Fruit fly (Drosophila melanogaster) whole organism, embryonic: ENCODE data around the gene moon.

Experiments
- ATbp ChIP-seq: fragments of 200-800 bp; sonication (Bioruptor generic); optimal IDR thresholded peaks from 2 replicates; lab custom pipeline; 2017; ENCODE audit warnings: missing biosample characterization, mild to moderate bottlenecking, missing genetic modification characterization, missing genetic modification reagents
- CG10267 ChIP-seq: fragments of 200-800 bp; sonication (Bioruptor generic); optimal IDR thresholded peaks from 2 replicates; lab custom pipeline; 2018; ENCODE audit warnings: missing biosample characterization, mild to moderate bottlenecking, missing genetic modification characterization, moderate library complexity
- CG10274 ChIP-seq: fragments of 200-800 bp; sonication (Bioruptor generic); optimal IDR thresholded peaks from 3 replicates; lab custom pipeline; 2017; ENCODE audit warnings: missing biosample characterization, mild to moderate bottlenecking, missing genetic modification characterization
- CG10366 ChIP-seq: fragments of 200-800 bp; sonication (Bioruptor generic); IDR thresholded peaks from 2 replicates; pipeline ENCODE4 v1.3.6; 2022; ENCODE audit warnings: missing biosample characterization, missing genetic modification characterization
- CG12769 ChIP-seq: fragments of 200-800 bp; sonication (Bioruptor generic); optimal IDR thresholded peaks from 2 replicates; lab custom pipeline; 2019; ENCODE audit warnings: missing biosample characterization, mild to moderate bottlenecking, missing genetic modification characterization, moderate library complexity
- CG13424 ChIP-seq: fragments of 200-800 bp; sonication (Bioruptor generic); optimal IDR thresholded peaks from 2 replicates; lab custom pipeline; 2019; ENCODE audit warnings: missing biosample characterization, mild to moderate bottlenecking, missing genetic modification characterization, moderate library complexity
- CG14965 ChIP-seq: fragments of 200-800 bp; sonication (Bioruptor generic); optimal IDR thresholded peaks from 2 replicates; lab custom pipeline; 2016; ENCODE audit warnings: missing biosample characterization, missing genetic modification characterization, borderline replicate concordance
- CG17385 ChIP-seq: fragments of 200-800 bp; sonication (Bioruptor generic); optimal IDR thresholded peaks from 3 replicates; lab custom pipeline; 2018; ENCODE audit warnings: missing biosample characterization, mild to moderate bottlenecking, missing genetic modification characterization
- CG17568 ChIP-seq: fragments of 200-800 bp; sonication (Bioruptor generic); optimal IDR thresholded peaks from 2 replicates; lab custom pipeline; 2018; ENCODE audit warnings: missing biosample characterization, mild to moderate bottlenecking, missing genetic modification characterization, moderate library complexity
- CG1832 ChIP-seq: fragments of 200-800 bp; sonication (Bioruptor generic); optimal IDR thresholded peaks from 2 replicates; lab custom pipeline; 2017; ENCODE audit warnings: missing biosample characterization, mild to moderate bottlenecking, missing genetic modification characterization, inconsistent platforms
- CG2120 ChIP-seq: fragments of 200-800 bp; sonication (Bioruptor generic); optimal IDR thresholded peaks from 3 replicates; lab custom pipeline; 2016; ENCODE audit warnings: missing biosample characterization, missing genetic modification characterization
- CG32767 ChIP-seq: fragments of 200-800 bp; sonication (Bioruptor generic); IDR thresholded peaks from 2 replicates; pipeline ENCODE4 v1.3.6; 2022; ENCODE audit warnings: missing biosample characterization, missing genetic modification characterization
- CG6791 ChIP-seq: fragments of 200-800 bp; sonication (Bioruptor generic); IDR thresholded peaks from 3 replicates; pipeline ENCODE4 v1.3.6; 2022; ENCODE audit warnings: missing biosample characterization, missing genetic modification characterization; ENCODE audit not compliant: partially characterized antibody
- CG7357 ChIP-seq: fragments of 200-800 bp; sonication (Bioruptor generic); IDR thresholded peaks from 3 replicates; pipeline ENCODE4 v1.3.6; 2022; ENCODE audit warnings: missing biosample characterization, missing genetic modification characterization
- CG7372 ChIP-seq: fragments of 200-800 bp; sonication (Bioruptor generic); IDR thresholded peaks from 2 replicates; pipeline ENCODE4 v1.3.6; 2022; ENCODE audit warnings: missing biosample characterization, missing genetic modification characterization
- CG8290 ChIP-seq, 3 experiments: fragments of 200-800 bp; sonication (Bioruptor generic); optimal IDR thresholded peaks; 2 replicates each; lab custom pipeline; 2016 to 2019; ENCODE audit warnings: missing biosample characterization in 3 of 3, missing genetic modification characterization in 3 of 3, mild to moderate bottlenecking in 2 of 3, moderate library complexity in 1 of 3
- CTCF ChIP-seq: fragments of 200-800 bp; sonication (Bioruptor generic); optimal IDR thresholded peaks from 2 replicates; lab custom pipeline; 2017; ENCODE audit warnings: missing biosample characterization, mild to moderate bottlenecking, missing genetic modification characterization, moderate library complexity
- Dbx ChIP-seq: fragments of 200-800 bp; sonication (Bioruptor generic); IDR thresholded peaks from 3 replicates; pipeline ENCODE4 v1.3.6; 2022; ENCODE audit warnings: missing biosample characterization, missing genetic modification characterization
- Deaf1 ChIP-seq: fragments of 200-800 bp; optimal IDR thresholded peaks from 3 replicates; lab custom pipeline; 2019; ENCODE audit warnings: missing biosample characterization, mild to moderate bottlenecking, missing genetic modification characterization, moderate library complexity
- Dip3 ChIP-seq: fragments of 200-800 bp; sonication (Bioruptor generic); optimal IDR thresholded peaks from 3 replicates; lab custom pipeline; 2016; ENCODE audit warnings: missing biosample characterization, missing genetic modification characterization
- ERR ChIP-seq: fragments of 200-800 bp; sonication (Bioruptor generic); optimal IDR thresholded peaks from 2 replicates; lab custom pipeline; 2016; ENCODE audit warnings: missing biosample characterization, missing genetic modification characterization
- Elba2 ChIP-seq: fragments of 200-800 bp; sonication (Bioruptor generic); optimal IDR thresholded peaks from 3 replicates; lab custom pipeline; 2016; ENCODE audit warnings: missing biosample characterization, missing genetic modification characterization
- Fer1 ChIP-seq: fragments of 200-800 bp; sonication (Bioruptor generic); optimal IDR thresholded peaks from 2 replicates; lab custom pipeline; 2017; ENCODE audit warnings: missing biosample characterization, mild to moderate bottlenecking, missing genetic modification characterization
- HLH4C ChIP-seq: fragments of 200-800 bp; sonication (Bioruptor generic); IDR thresholded peaks from 3 replicates; pipeline ENCODE4 v1.3.6; 2022; ENCODE audit warnings: missing biosample characterization, missing genetic modification characterization; ENCODE audit not compliant: partially characterized antibody
- Hand ChIP-seq: fragments of 200-800 bp; sonication (Bioruptor generic); optimal IDR thresholded peaks from 2 replicates; lab custom pipeline; 2017; ENCODE audit warnings: mild to moderate bottlenecking, missing biosample characterization, missing genetic modification reagents, missing genetic modification characterization
- Hmr ChIP-seq: fragments of 200-800 bp; sonication (Bioruptor generic); optimal IDR thresholded peaks from 3 replicates; lab custom pipeline; 2017; ENCODE audit warnings: mild to moderate bottlenecking, missing biosample characterization, missing genetic modification reagents, missing genetic modification characterization
- Oli ChIP-seq: fragments of 200-800 bp; sonication (Bioruptor generic); optimal IDR thresholded peaks from 2 replicates; lab custom pipeline; 2018; ENCODE audit warnings: missing biosample characterization, mild to moderate bottlenecking, missing genetic modification characterization, moderate library complexity
- Rfx ChIP-seq: fragments of 200-800 bp; sonication (Bioruptor generic); IDR thresholded peaks from 2 replicates; pipeline ENCODE4 v1.3.6; 2022; ENCODE audit warnings: missing biosample characterization, missing genetic modification characterization
- Sox102F ChIP-seq: fragments of 200-800 bp; sonication (Bioruptor generic); optimal IDR thresholded peaks from 2 replicates; lab custom pipeline; 2018; ENCODE audit warnings: missing biosample characterization, mild to moderate bottlenecking, missing genetic modification characterization, moderate library complexity
- aop ChIP-seq: fragments of 200-800 bp; sonication (Bioruptor generic); IDR thresholded peaks from 2 replicates; pipeline ENCODE4 v1.3.6; 2022; ENCODE audit warnings: missing biosample characterization, missing genetic modification characterization
- cg ChIP-seq: fragments of 200-800 bp; sonication (Bioruptor generic); optimal IDR thresholded peaks from 3 replicates; lab custom pipeline; 2019; ENCODE audit warnings: missing biosample characterization, mild to moderate bottlenecking, missing genetic modification characterization, moderate library complexity
- ci ChIP-seq: fragments of 200-800 bp; sonication (Bioruptor generic); IDR thresholded peaks from 3 replicates; pipeline ENCODE4 v1.3.6; 2022; ENCODE audit warnings: missing biosample characterization, missing genetic modification characterization
- da ChIP-seq: fragments of 200-800 bp; sonication (Bioruptor generic); optimal IDR thresholded peaks from 2 replicates; lab custom pipeline; 2016; ENCODE audit warnings: missing biosample characterization, missing genetic modification characterization
- ewg ChIP-seq: fragments of 200-800 bp; sonication (Bioruptor generic); optimal IDR thresholded peaks from 3 replicates; lab custom pipeline; 2017; ENCODE audit warnings: mild to moderate bottlenecking, missing biosample characterization, missing genetic modification reagents, missing genetic modification characterization
- fd96Cb ChIP-seq: fragments of 200-800 bp; sonication (Bioruptor generic); optimal IDR thresholded peaks from 2 replicates; lab custom pipeline; 2018; ENCODE audit warnings: missing biosample characterization, mild to moderate bottlenecking, missing genetic modification characterization, moderate library complexity
- h ChIP-seq: fragments of >200 bp; optimal IDR thresholded peaks from 2 replicates; lab custom pipeline; 2017
- hth ChIP-seq: fragments of >200 bp; optimal IDR thresholded peaks from 2 replicates; lab custom pipeline; 2017; ENCODE audit warnings: inconsistent platforms
- otp ChIP-seq: fragments of 200-800 bp; sonication (Bioruptor generic); IDR thresholded peaks from 3 replicates; pipeline ENCODE4, ENCODE4 v1.3.6; 2022; ENCODE audit warnings: missing biosample characterization, missing genetic modification characterization
- psq ChIP-seq: fragments of 200-800 bp; sonication (Bioruptor generic); optimal IDR thresholded peaks from 2 replicates; lab custom pipeline; 2017; ENCODE audit warnings: missing biosample characterization, missing genetic modification characterization
- slp2 ChIP-seq: fragments of 200-800 bp; sonication (Bioruptor generic); optimal IDR thresholded peaks from 2 replicates; lab custom pipeline; 2016; ENCODE audit warnings: missing biosample characterization, missing genetic modification characterization
- stwl ChIP-seq: fragments of 200-800 bp; sonication (Bioruptor generic); optimal IDR thresholded peaks from 3 replicates; lab custom pipeline; 2018; ENCODE audit warnings: missing biosample characterization, mild to moderate bottlenecking, missing genetic modification characterization, moderate library complexity
- tap ChIP-seq: fragments of 200-800 bp; optimal IDR thresholded peaks from 3 replicates; lab custom pipeline; 2019; ENCODE audit warnings: missing biosample characterization, mild to moderate bottlenecking, missing genetic modification characterization, moderate library complexity
- ttk ChIP-seq: fragments of 200-800 bp; sonication (Bioruptor generic); IDR thresholded peaks from 2 replicates; pipeline ENCODE4 v2.1.2; 2022; ENCODE audit warnings: missing biosample characterization, missing genetic modification characterization
- unpg ChIP-seq: fragments of 200-800 bp; sonication (Bioruptor generic); optimal IDR thresholded peaks from 3 replicates; lab custom pipeline; 2018; ENCODE audit warnings: missing biosample characterization, mild to moderate bottlenecking, missing genetic modification characterization, moderate library complexity

Gene moon

DNA sequence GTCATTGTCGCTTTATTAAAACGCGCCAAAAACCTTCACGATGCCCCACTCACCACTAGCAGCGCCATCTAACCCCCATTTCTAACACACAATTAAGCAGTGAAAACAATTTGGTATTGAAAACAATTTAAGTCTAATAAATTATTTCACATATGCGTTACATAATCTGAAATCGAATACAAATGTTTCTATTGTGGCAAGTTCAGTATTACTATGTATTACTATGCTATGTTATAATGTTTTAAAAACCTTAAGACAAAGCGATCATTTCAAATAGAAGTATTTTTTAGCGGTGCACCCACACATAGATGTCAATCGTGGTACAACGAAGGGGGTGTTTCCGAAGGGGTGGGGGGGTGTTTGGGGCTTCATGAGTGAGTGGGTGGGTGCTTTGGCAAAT, 1.0 kb upstream of the moon start (continued):
- TF ChIP-seq tap (peak; percentile 13), CG10267 (tag; lab: Kevin White, UChicago) (peak; percentile 13), CG2120 (peak; percentile 39), CG8290 (GFP tag; optimal IDR thresholded peaks at IDR 0.05; lab: Kevin White, UChicago) (no peak), CG8290 (tag; optimal IDR thresholded peaks at IDR 0.05; lab: Kevin White, UChicago) (peak in 1 of 2 experiments; percentile 53), unpg (GFP tag; lab: Kevin White, UChicago) (peak; percentile 51), CG7372 (no peak), ATbp (GFP tag; lab: Kevin White, UChicago) (peak; percentile 22), Oli (tag; lab: Kevin White, UChicago) (peak; percentile 23), da (no peak), Fer1 (GFP tag; lab: Kevin White, UChicago) (peak; percentile 71), CG7357 (no peak), Deaf1 (tag; lab: Kevin White, UChicago) (peak; percentile 5), Sox102F (peak; percentile 50), CG12769 (tag; lab: Kevin White, UChicago) (peak; percentile 64)

DNA sequence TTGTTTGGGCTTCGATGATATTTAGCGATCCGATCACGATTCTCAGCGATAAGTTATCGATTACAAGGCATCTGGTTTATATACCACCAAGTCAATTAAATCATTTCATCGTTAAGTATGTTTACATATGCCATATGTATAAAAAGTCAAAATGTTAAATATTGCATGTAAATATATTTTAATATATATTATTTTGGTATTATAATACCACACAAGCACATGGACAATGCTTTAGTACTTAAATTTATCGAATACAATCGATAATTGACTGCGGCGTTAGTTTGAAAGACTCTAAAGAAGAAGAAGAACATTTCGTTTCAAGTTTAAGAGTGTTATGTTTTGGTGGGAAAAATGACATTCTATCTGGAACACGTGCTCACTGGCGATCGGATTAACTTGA, 2.5 kb downstream of the moon start, which contains the start of gene CG34323:
Gene CG34323 (plus strand): TSS at position 301 of the 400 bp plus-strand sequence.
- TF ChIP-seq stwl (tag; lab: Kevin White, UChicago): peak; percentile 55
- TF ChIP-seq CG14965 (GFP tag; lab: Kevin White, UChicago): no peak

DNA sequence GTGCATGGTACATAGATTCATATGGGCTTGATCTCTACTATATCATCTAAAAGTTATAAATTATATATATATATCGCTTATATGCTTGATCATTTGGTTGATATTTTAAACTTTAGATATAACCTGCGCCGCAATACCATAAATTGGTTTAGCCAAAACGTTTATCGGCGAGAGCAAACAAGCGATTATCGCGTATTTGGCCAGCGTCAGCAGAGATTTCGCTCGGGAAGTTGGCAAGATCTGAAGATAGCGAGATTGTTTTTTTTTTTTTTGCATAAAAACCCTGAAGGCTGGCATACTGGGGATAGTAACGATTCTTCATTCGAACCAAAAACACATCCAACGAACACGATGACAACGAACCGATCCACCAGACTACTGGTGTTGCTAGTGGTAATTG, 13.1 kb downstream of the moon start, which contains the start of gene Muc11A:
Gene Muc11A (plus strand): TSS at position 301 of the 400 bp plus-strand sequence.
- TF ChIP-seq CG10366 (GFP tag; lab: Robert Waterston, UW) (no peak), Dip3 (GFP tag; lab: Kevin White, UChicago) (no peak), Sox102F (no peak), CG17385 (GFP tag; lab: Kevin White, UChicago) (no peak), ci (no peak), Hmr (no peak), CG6791 (no peak), aop (GFP tag; lab: Robert Waterston, UW) (no peak), CG17568 (no peak), Rfx (no peak), HLH4C (GFP tag; lab: Robert Waterston, UW) (no peak)

dm6 chrX:12056535-12056934, 16.1 kb downstream of the moon start, which contains the start of gene Uch-L5R:
Uch-L5R (minus strand) TSS chrX:12056635.
- no peak for TF ChIP-seq CTCF (GFP tag; lab: Kevin White, UChicago)
- no peak for TF ChIP-seq Elba2 (GFP tag; lab: Kevin White, UChicago)
- TF ChIP-seq ewg (GFP tag; lab: Kevin White, UChicago): no peak
- TF ChIP-seq cg: no peak
- TF ChIP-seq slp2 (GFP tag; lab: Kevin White, UChicago): no peak
- TF ChIP-seq CG32767 (GFP tag; lab: Robert Waterston, UW): no peak
- TF ChIP-seq otp (GFP tag; lab: Robert Waterston, UW): no peak
- TF ChIP-seq h: no peak
- TF ChIP-seq CG10274 (GFP tag; lab: Kevin White, UChicago): no peak
- no peak for TF ChIP-seq ERR (GFP tag; lab: Kevin White, UChicago)
- TF ChIP-seq hth: no peak
- TF ChIP-seq Dbx (GFP tag; lab: Robert Waterston, UW): no peak
- no peak for TF ChIP-seq psq (GFP tag; lab: Kevin White, UChicago)
- no peak for TF ChIP-seq ttk (GFP tag; lab: Robert Waterston, UW)
- no peak for TF ChIP-seq CG1832 (GFP tag; lab: Kevin White, UChicago)
- TF ChIP-seq fd96Cb (tag; lab: Kevin White, UChicago): no peak
- TF ChIP-seq Hand (GFP tag; lab: Kevin White, UChicago): no peak
- no peak for TF ChIP-seq Sox102F
- TF ChIP-seq CG13424 (tag; lab: Kevin White, UChicago): no peak
